Worm (Caenorhabditis elegans) whole organism, early embryonic: Measurements from ENCODE around the gene eppl-1.

ENCODE experiments used
- B0310.2 ChIP-seq: sonication (generic microtip); optimal IDR thresholded peaks from 2 replicates; lab custom pipeline; 2016; ENCODE audit warnings: mild to moderate bottlenecking, missing genetic modification characterization, missing compliant biosample characterization
- F13C5.2 ChIP-seq: sonication (generic microtip); optimal IDR thresholded peaks from 2 replicates; lab custom pipeline; 2017; ENCODE audit warnings: mild to moderate bottlenecking, missing genetic modification characterization, inconsistent platforms, missing compliant biosample characterization
- aly-1 ChIP-seq: sonication (generic microtip); optimal IDR thresholded peaks from 2 replicates; lab custom pipeline; 2016; ENCODE audit warnings: missing genetic modification characterization, missing compliant biosample characterization
- ama-1 ChIP-seq: fragments of 150-350 bp; optimal IDR thresholded peaks from 2 replicates; lab custom pipeline; 2014
- flt-1 ChIP-seq: fragments of 200-800 bp; sonication (Bioruptor generic); IDR thresholded peaks from 2 replicates; pipeline ENCODE4 v1.3.6; 2022; ENCODE audit warnings: missing genetic modification characterization, missing compliant biosample characterization
- hmbx-1 ChIP-seq: sonication (generic microtip); optimal IDR thresholded peaks from 2 replicates; lab custom pipeline; 2016; ENCODE audit warnings: mild to moderate bottlenecking, missing genetic modification characterization, missing compliant biosample characterization
- hnd-1 ChIP-seq: sonication (generic microtip); optimal IDR thresholded peaks from 2 replicates; lab custom pipeline; 2016; ENCODE audit warnings: missing genetic modification characterization, missing compliant biosample characterization
- pes-1 ChIP-seq: fragments of 200-800 bp; sonication (Bioruptor generic); IDR thresholded peaks from 2 replicates; pipeline ENCODE4 v1.3.6; 2022; ENCODE audit warnings: missing genetic modification reagents, missing genetic modification characterization, missing compliant biosample characterization
- scrt-1 ChIP-seq: fragments of 200-800 bp; sonication (Bioruptor generic); IDR thresholded peaks from 2 replicates; pipeline ENCODE4 v1.3.6; 2022; ENCODE audit warnings: missing genetic modification characterization, missing compliant biosample characterization
- sea-1 ChIP-seq: fragments of 200-800 bp; sonication (Bioruptor generic); conservative IDR thresholded peaks from 2 replicates; pipeline ENCODE4 v1.3.6; 2022; ENCODE audit warnings: missing genetic modification characterization, missing compliant biosample characterization
- tra-4 ChIP-seq: sonication (generic microtip); optimal IDR thresholded peaks from 2 replicates; lab custom pipeline; 2017; ENCODE audit warnings: missing genetic modification characterization, missing compliant biosample characterization

- TF ChIP-seq B0310.2, result no peak
- no peak for TF ChIP-seq ama-1 (lab: Kevin White, UChicago)
- TF ChIP-seq pes-1 (GFP tag; lab: Robert Waterston, UW), result no peak
- no peak for TF ChIP-seq sea-1 (GFP tag; lab: Robert Waterston, UW)
- no peak for TF ChIP-seq flt-1
- TF ChIP-seq tra-4 (tag; lab: Kevin White, UChicago), result no peak
- TF ChIP-seq hmbx-1, result no peak
- TF ChIP-seq scrt-1 (GFP tag; lab: Robert Waterston, UW), result no peak
- no peak for TF ChIP-seq hnd-1 (tag; lab: Kevin White, UChicago)
- no peak for TF ChIP-seq F13C5.2
- TF ChIP-seq aly-1 (tag; lab: Kevin White, UChicago), result no peak
These were observed 44.7 kb upstream of the eppl-1 start, which contains the start of gene C28C12.12 for ce11 chrIV:8496263-8496662.
